Worm (Caenorhabditis elegans): ENCODE results near the gene pqn-87.

pqn-87 gene

ce11 chrII:12257095-12257494 is 32.2 kb upstream of the pqn-87 start:
- TF ChIP-seq lin-32 (GFP tag; optimal IDR thresholded peaks at IDR 0.05), result no peak
- no peak for TF ChIP-seq lsy-2 (tag; optimal IDR thresholded peaks at IDR 0.05)
- no peak for TF ChIP-seq cnd-1 (tag; optimal IDR thresholded peaks at IDR 0.05)
- TF ChIP-seq flh-1 (GFP tag; optimal IDR thresholded peaks at IDR 0.05), result no peak
- no peak for TF ChIP-seq nhr-237 (tag; optimal IDR thresholded peaks at IDR 0.05)
- no peak for TF ChIP-seq elt-1 (tag; optimal IDR thresholded peaks at IDR 0.05; ENCODE audit: borderline replicate concordance, insufficient read depth)
- no peak for TF ChIP-seq mls-2 (tag; optimal IDR thresholded peaks at IDR 0.05)

ce11 chrII:12256528-12256927 is 31.6 kb upstream of the pqn-87 start, which contains the start of gene parn-2:
parn-2 (minus strand) TSS chrII:12256628.
- TF ChIP-seq sem-2 (GFP tag; optimal IDR thresholded peaks at IDR 0.05) (no peak), elt-3 (tag; optimal IDR thresholded peaks at IDR 0.05) (no peak), nhr-12 (tag; optimal IDR thresholded peaks at IDR 0.05) (no peak), nhr-76 (tag; optimal IDR thresholded peaks at IDR 0.05) (no peak), nhr-237 (tag; optimal IDR thresholded peaks at IDR 0.05) (no peak), flh-1 (GFP tag; optimal IDR thresholded peaks at IDR 0.05) (no peak), ces-1 (GFP tag; optimal IDR thresholded peaks at IDR 0.05) (no peak), ham-2 (GFP tag; optimal IDR thresholded peaks at IDR 0.05) (no peak), cnd-1 (tag; optimal IDR thresholded peaks at IDR 0.05) (no peak), tbx-8 (GFP tag; optimal IDR thresholded peaks at IDR 0.05) (no peak), pha-4 (tag; optimal IDR thresholded peaks at IDR 0.05) (no peak), zip-8 (tag; optimal IDR thresholded peaks at IDR 0.05) (no peak), unc-120 (tag; optimal IDR thresholded peaks at IDR 0.05; ENCODE audit: poor library complexity, severe bottlenecking) (no peak), mab-5 (tag; optimal IDR thresholded peaks at IDR 0.05) (no peak)

ce11 chrII:12255545-12256233 is 30.8 kb upstream of the pqn-87 start:
- TF ChIP-seq ces-1 (GFP tag; optimal IDR thresholded peaks at IDR 0.05) (peak; percentile 38), sptf-1 (tag; optimal IDR thresholded peaks at IDR 0.05) (no peak)

ce11 chrII:12249042-12249441 is 24.2 kb upstream of the pqn-87 start, which contains the start of gene tag-276:
tag-276 (minus strand) TSS chrII:12249142.
- TF ChIP-seq M03D4.4 (tag; optimal IDR thresholded peaks at IDR 0.05) (no peak), mls-2 (tag; optimal IDR thresholded peaks at IDR 0.05) (no peak), elt-3 (tag; optimal IDR thresholded peaks at IDR 0.05) (no peak), cnd-1 (tag; optimal IDR thresholded peaks at IDR 0.05) (no peak), ham-2 (GFP tag; optimal IDR thresholded peaks at IDR 0.05) (no peak), lin-13 (tag; optimal IDR thresholded peaks at IDR 0.05) (no peak), lsy-2 (tag; optimal IDR thresholded peaks at IDR 0.05) (no peak), ceh-83 (GFP tag; optimal IDR thresholded peaks at IDR 0.05) (no peak), lin-32 (GFP tag; optimal IDR thresholded peaks at IDR 0.05) (no peak), mab-5 (tag; optimal IDR thresholded peaks at IDR 0.05) (no peak), elt-1 (tag; optimal IDR thresholded peaks at IDR 0.05; ENCODE audit: borderline replicate concordance, insufficient read depth) (no peak), sem-2 (GFP tag; optimal IDR thresholded peaks at IDR 0.05) (no peak), tbx-8 (GFP tag; optimal IDR thresholded peaks at IDR 0.05) (no peak), drap-1 (GFP tag; optimal IDR thresholded peaks at IDR 0.05) (no peak), bed-3 (GFP tag; optimal IDR thresholded peaks at IDR 0.05) (no peak), sptf-1 (tag; optimal IDR thresholded peaks at IDR 0.05) (no peak), unc-39 (tag; optimal IDR thresholded peaks at IDR 0.05) (no peak), nhr-12 (tag; optimal IDR thresholded peaks at IDR 0.05) (no peak), pha-4 (tag; optimal IDR thresholded peaks at IDR 0.05) (no peak), nhr-76 (tag; optimal IDR thresholded peaks at IDR 0.05) (no peak)

ce11 chrII:12242551-12242950 is 17.7 kb upstream of the pqn-87 start, which contains the start of gene Y57A10A.24:
Y57A10A.24 (plus strand) TSS chrII:12242946.
- TF ChIP-seq nhr-28 (tag; optimal IDR thresholded peaks at IDR 0.05), result no peak
- TF ChIP-seq sptf-1 (tag; optimal IDR thresholded peaks at IDR 0.05), result peak; percentile 17

ce11 chrII:12241792-12242191 is 16.9 kb upstream of the pqn-87 start:
- TF ChIP-seq sem-2 (GFP tag; optimal IDR thresholded peaks at IDR 0.05) (no peak), nhr-237 (tag; optimal IDR thresholded peaks at IDR 0.05) (no peak), elt-3 (tag; optimal IDR thresholded peaks at IDR 0.05) (no peak)

All from whole organism, mixed stage, embryonic.